Worm (Caenorhabditis elegans) whole organism, L1 larva: ENCODE results near the gene T26H10.2.

ENCODE experiments used
- F16B12.6 ChIP-seq: fragments of 150-350 bp; optimal IDR thresholded peaks from 2 replicates; lab custom pipeline; 2014; ENCODE audit warnings: missing biosample characterization, missing genetic modification characterization
- Y116A8C.19 ChIP-seq: sonication (generic microtip); optimal IDR thresholded peaks from 2 replicates; lab custom pipeline; 2016; ENCODE audit warnings: missing compliant biosample characterization, missing genetic modification characterization, borderline replicate concordance
- aha-1 ChIP-seq: fragments of 150-350 bp; optimal IDR thresholded peaks from 2 replicates; lab custom pipeline; 2014; ENCODE audit warnings: missing biosample characterization, missing genetic modification characterization
- alr-1 ChIP-seq: fragments of 200-800 bp; sonication (Bioruptor generic); optimal IDR thresholded peaks from 2 replicates; lab custom pipeline; 2018; ENCODE audit warnings: borderline replicate concordance, mild to moderate bottlenecking, missing genetic modification characterization, missing compliant biosample characterization
- aly-2 ChIP-seq: fragments of 150-350 bp; optimal IDR thresholded peaks from 2 replicates; lab custom pipeline; 2014; ENCODE audit warnings: missing biosample characterization, missing genetic modification characterization
- ama-1 ChIP-seq: fragments of 150-350 bp; optimal IDR thresholded peaks from 2 replicates; lab custom pipeline; 2014
- blmp-1 ChIP-seq: fragments of 150-350 bp; optimal IDR thresholded peaks from 2 replicates; lab custom pipeline; 2014; ENCODE audit warnings: missing biosample characterization, missing genetic modification characterization
- ceh-8 ChIP-seq: fragments of 200-800 bp; sonication (Bioruptor generic); optimal IDR thresholded peaks from 2 replicates; lab custom pipeline; 2018; ENCODE audit warnings: mild to moderate bottlenecking, missing genetic modification characterization, moderate library complexity, missing compliant biosample characterization
- ceh-88 ChIP-seq: fragments of 200-800 bp; sonication (Bioruptor generic); IDR thresholded peaks from 2 replicates; pipeline ENCODE4 v1.3.6; 2022; ENCODE audit warnings: missing genetic modification characterization, missing compliant biosample characterization
- ceh-90 ChIP-seq: sonication (generic microtip); optimal IDR thresholded peaks from 2 replicates; lab custom pipeline; 2016; ENCODE audit warnings: missing genetic modification characterization, missing compliant biosample characterization
- egl-27 ChIP-seq, 2 experiments: fragments of 150-350 bp in 1 of 2; sonication (generic microtip); optimal IDR thresholded peaks; 3 replicates each; lab custom pipeline; 2017 to 2018; ENCODE audit warnings: missing biosample characterization in 2 of 2, missing genetic modification characterization in 2 of 2, missing genetic modification reagents in 2 of 2
- elt-3 ChIP-seq, 6 experiments: fragments of 150-350 bp in 1 of 6; sonication (generic microtip); optimal IDR thresholded peaks; 2 replicates each; lab custom pipeline; 2017 to 2018; ENCODE audit warnings: missing biosample characterization in 6 of 6, missing genetic modification characterization in 6 of 6, inconsistent platforms in 1 of 6
- fkh-10 ChIP-seq: sonication (generic microtip); optimal IDR thresholded peaks from 2 replicates; lab custom pipeline; 2017; ENCODE audit warnings: missing biosample characterization, missing genetic modification reagents, missing genetic modification characterization
- fkh-4 ChIP-seq: sonication (generic microtip); optimal IDR thresholded peaks from 2 replicates; lab custom pipeline; 2016; ENCODE audit warnings: missing compliant biosample characterization, missing genetic modification characterization, borderline replicate concordance
- fkh-8 ChIP-seq: sonication (generic microtip); optimal IDR thresholded peaks from 2 replicates; lab custom pipeline; 2016; ENCODE audit warnings: mild to moderate bottlenecking, missing genetic modification characterization, missing compliant biosample characterization
- grh-1 ChIP-seq: fragments of 200-800 bp; sonication (Bioruptor generic); IDR thresholded peaks from 2 replicates; pipeline ENCODE4 v1.3.6; 2022; ENCODE audit warnings: missing genetic modification reagents, missing genetic modification characterization, missing compliant biosample characterization
- hlh-4 ChIP-seq: sonication (generic microtip); optimal IDR thresholded peaks from 2 replicates; lab custom pipeline; 2016; ENCODE audit warnings: mild to moderate bottlenecking, missing genetic modification characterization, missing compliant biosample characterization
- irx-1 ChIP-seq: sonication (generic microtip); optimal IDR thresholded peaks from 2 replicates; lab custom pipeline; 2016; ENCODE audit warnings: missing genetic modification characterization, missing compliant biosample characterization
- isw-1 ChIP-seq: fragments of 200-800 bp; sonication (Bioruptor generic); IDR thresholded peaks from 2 replicates; pipeline ENCODE4 v1.3.6; 2022; ENCODE audit warnings: missing genetic modification characterization, missing compliant biosample characterization
- lin-13 ChIP-seq: fragments of 150-350 bp; optimal IDR thresholded peaks from 2 replicates; lab custom pipeline; 2014; ENCODE audit warnings: missing biosample characterization, missing genetic modification reagents, missing genetic modification characterization
- lin-14 ChIP-seq: fragments of 200-800 bp; sonication (Bioruptor generic); optimal IDR thresholded peaks from 2 replicates; lab custom pipeline; 2018; ENCODE audit warnings: mild to moderate bottlenecking, missing genetic modification characterization, moderate library complexity, missing compliant biosample characterization
- lin-35 ChIP-seq, 2 experiments: fragments of 150-350 bp; optimal IDR thresholded peaks; 2 replicates each; lab custom pipeline; 2014; ENCODE audit warnings: missing biosample characterization in 2 of 2, missing genetic modification characterization in 2 of 2, missing genetic modification reagents in 2 of 2
- lir-3 ChIP-seq: sonication (generic microtip); optimal IDR thresholded peaks from 2 replicates; lab custom pipeline; 2016; ENCODE audit warnings: mild to moderate bottlenecking, missing genetic modification characterization, moderate library complexity, missing compliant biosample characterization; ENCODE audit not compliant: poor library complexity
- lsy-2 ChIP-seq, 2 experiments: fragments of 150-350 bp; optimal IDR thresholded peaks; 2 replicates each; lab custom pipeline; 2014; ENCODE audit warnings: missing biosample characterization in 2 of 2, missing genetic modification characterization in 2 of 2
- mep-1 ChIP-seq: fragments of 150-350 bp; optimal IDR thresholded peaks from 2 replicates; lab custom pipeline; 2014; ENCODE audit warnings: missing biosample characterization, missing genetic modification characterization
- nhr-11 ChIP-seq: fragments of 150-350 bp; optimal IDR thresholded peaks from 2 replicates; lab custom pipeline; 2014; ENCODE audit warnings: missing biosample characterization, missing genetic modification characterization
- nhr-20 ChIP-seq: sonication (generic microtip); optimal IDR thresholded peaks from 2 replicates; lab custom pipeline; 2016; ENCODE audit warnings: mild to moderate bottlenecking, missing genetic modification characterization, missing compliant biosample characterization
- nhr-237 ChIP-seq: fragments of 150-350 bp; optimal IDR thresholded peaks from 2 replicates; lab custom pipeline; 2014; ENCODE audit warnings: missing biosample characterization, missing genetic modification characterization
- nhr-28 ChIP-seq: fragments of 150-350 bp; optimal IDR thresholded peaks from 2 replicates; lab custom pipeline; 2014; ENCODE audit warnings: missing biosample characterization, missing genetic modification characterization
- nhr-47 ChIP-seq: sonication (generic microtip); optimal IDR thresholded peaks from 2 replicates; lab custom pipeline; 2016; ENCODE audit warnings: mild to moderate bottlenecking, missing genetic modification characterization, moderate library complexity, missing compliant biosample characterization
- nhr-71 ChIP-seq: sonication (generic microtip); optimal IDR thresholded peaks from 2 replicates; lab custom pipeline; 2016; ENCODE audit warnings: mild to moderate bottlenecking, missing genetic modification characterization, moderate library complexity, missing compliant biosample characterization
- nhr-76 ChIP-seq: sonication (generic microtip); optimal IDR thresholded peaks from 2 replicates; lab custom pipeline; 2017; ENCODE audit warnings: missing biosample characterization, missing genetic modification characterization
- nhr-85 ChIP-seq: sonication (generic microtip); peaks from one replicate; lab custom pipeline; 2016; ENCODE audit warnings: missing genetic modification characterization, inconsistent platforms, missing compliant biosample characterization
- pag-3 ChIP-seq: sonication (generic microtip); optimal IDR thresholded peaks from 2 replicates; lab custom pipeline; 2017; ENCODE audit warnings: missing genetic modification characterization, mild to moderate bottlenecking, missing compliant biosample characterization, antibody characterized with exemption, borderline replicate concordance; ENCODE audit not compliant: insufficient read depth
- skn-1 ChIP-seq: fragments of 150-350 bp; optimal IDR thresholded peaks from 2 replicates; lab custom pipeline; 2014; ENCODE audit warnings: missing biosample characterization, missing genetic modification characterization
- sox-4 ChIP-seq: sonication (generic microtip); optimal IDR thresholded peaks from 2 replicates; lab custom pipeline; 2016; ENCODE audit warnings: missing genetic modification characterization, missing compliant biosample characterization
- swsn-7 ChIP-seq: sonication (generic microtip); optimal IDR thresholded peaks from 2 replicates; lab custom pipeline; 2016; ENCODE audit warnings: missing genetic modification characterization, missing compliant biosample characterization
- tbx-2 ChIP-seq: sonication (generic microtip); optimal IDR thresholded peaks from 2 replicates; lab custom pipeline; 2016; ENCODE audit warnings: missing genetic modification characterization, missing compliant biosample characterization
- unc-86 ChIP-seq: sonication (generic microtip); optimal IDR thresholded peaks from 2 replicates; lab custom pipeline; 2016; ENCODE audit warnings: missing genetic modification characterization, missing compliant biosample characterization
- unc-98 ChIP-seq: fragments of 200-800 bp; sonication (Bioruptor generic); IDR thresholded peaks from 2 replicates; pipeline ENCODE4 v1.3.6; 2022; ENCODE audit warnings: missing genetic modification characterization, missing compliant biosample characterization
- xbp-1 ChIP-seq: sonication (generic microtip); optimal IDR thresholded peaks from 2 replicates; lab custom pipeline; 2016; ENCODE audit warnings: missing genetic modification characterization, missing compliant biosample characterization
- zag-1 ChIP-seq: fragments of 150-350 bp; optimal IDR thresholded peaks from 2 replicates; lab custom pipeline; 2014; ENCODE audit warnings: missing biosample characterization, missing genetic modification characterization
- zip-4 ChIP-seq: fragments of 200-800 bp; sonication (Bioruptor generic); optimal IDR thresholded peaks from 2 replicates; lab custom pipeline; 2018; ENCODE audit warnings: mild to moderate bottlenecking, missing genetic modification characterization, moderate library complexity, missing compliant biosample characterization
- ztf-11 ChIP-seq, 2 experiments: sonication (generic microtip); optimal IDR thresholded peaks; 2 replicates each; lab custom pipeline; 2016 to 2017; ENCODE audit warnings: missing genetic modification characterization in 2 of 2, missing biosample characterization in 1 of 2, missing compliant biosample characterization in 1 of 2

T26H10.2 gene

ce11 chrV:11385060-11385459, 39.4 kb downstream of the T26H10.2 start, which contains the start of gene col-154:
Gene col-154 (plus strand): TSS chrV:11385360.
- no peak for TF ChIP-seq unc-98 (GFP tag; lab: Robert Waterston, UW)
- peak; percentile 73 for TF ChIP-seq blmp-1 (tag; lab: Kevin White, UChicago)
- no peak for TF ChIP-seq isw-1 (GFP tag; lab: Robert Waterston, UW)

- TF ChIP-seq F16B12.6 (tag; lab: Kevin White, UChicago) = no peak
- TF ChIP-seq elt-3 (tag; optimal IDR thresholded peaks at IDR 0.05; lab: Kevin White, UChicago) = no peak
- TF ChIP-seq aha-1 (tag; lab: Kevin White, UChicago) = no peak
- no peak for TF ChIP-seq nhr-85 (tag; lab: Kevin White, UChicago)
- no peak for TF ChIP-seq zip-4
- no peak for TF ChIP-seq ceh-88 (GFP tag; lab: Robert Waterston, UW)
- no peak for TF ChIP-seq swsn-7 (tag; lab: Kevin White, UChicago)
- no peak for TF ChIP-seq lin-14
- TF ChIP-seq ceh-90 (tag; lab: Kevin White, UChicago) = no peak
- no peak for TF ChIP-seq ama-1
- TF ChIP-seq xbp-1 (tag; lab: Kevin White, UChicago) = no peak
- TF ChIP-seq ztf-11 (tag; optimal IDR thresholded peaks at IDR 0.05; lab: Kevin White, UChicago) = no peak
- no peak for TF ChIP-seq irx-1
- no peak for TF ChIP-seq nhr-28 (tag; lab: Kevin White, UChicago)
- no peak for TF ChIP-seq egl-27 (tag; optimal IDR thresholded peaks at IDR 0.05; lab: Kevin White, UChicago)
- no peak for TF ChIP-seq tbx-2 (tag; lab: Kevin White, UChicago)
- TF ChIP-seq nhr-71 = no peak
- TF ChIP-seq fkh-4 (tag; lab: Kevin White, UChicago) = no peak
- TF ChIP-seq, all 84 proteins: peak for 0
These were observed 41.4 kb downstream of the T26H10.2 start, which contains the start of gene F55C10.5 for ce11 chrV:11383032-11383431. Gene F55C10.5 (plus strand): TSS chrV:11383105.

ce11 chrV:11380571-11380970, 43.9 kb downstream of the T26H10.2 start:
- TF ChIP-seq nhr-237 (tag; lab: Kevin White, UChicago) (no peak), pag-3 (tag; lab: Kevin White, UChicago) (no peak), nhr-20 (tag; lab: Kevin White, UChicago) (no peak), fkh-10 (peak; percentile 60), nhr-28 (tag; lab: Kevin White, UChicago) (no peak), alr-1 (no peak), lin-35 (GFP tag; optimal IDR thresholded peaks at IDR 0.05; lab: Kevin White, UChicago) (no peak), isw-1 (GFP tag; lab: Robert Waterston, UW) (no peak), lin-14 (peak; percentile 72), nhr-76 (no peak), nhr-47 (no peak), ama-1 (no peak)

- TF ChIP-seq lin-14 = peak; percentile 46
- TF ChIP-seq nhr-85 (tag; lab: Kevin White, UChicago) = peak; percentile 6
- no peak for TF ChIP-seq lin-35 (GFP tag; optimal IDR thresholded peaks at IDR 0.05; lab: Kevin White, UChicago)
These were observed 45.1 kb downstream of the T26H10.2 start for ce11 chrV:11379341-11379740.

ce11 chrV:11375150-11375792, 49.2 kb downstream of the T26H10.2 start, which contains the start of gene cnb-1:
Gene cnb-1 (plus strand): TSS chrV:11375742.
- TF ChIP-seq fkh-8 (peak; percentile 78), lin-13 (GFP tag; lab: Kevin White, UChicago) (peak; percentile 19), Y116A8C.19 (no peak), unc-86 (tag; lab: Kevin White, UChicago) (peak; percentile 81), sox-4 (tag; lab: Kevin White, UChicago) (peak; percentile 31), mep-1 (tag; lab: Kevin White, UChicago) (peak; percentile 79), F16B12.6 (tag; lab: Kevin White, UChicago) (no peak), lir-3 (tag; lab: Kevin White, UChicago) (peak; percentile 62), skn-1 (tag; lab: Kevin White, UChicago) (peak; percentile 63), nhr-11 (tag; lab: Kevin White, UChicago) (peak; percentile 17), lin-14 (peak; percentile 96), grh-1 (GFP tag; lab: Robert Waterston, UW) (no peak), ceh-8 (no peak), hlh-4 (tag; lab: Kevin White, UChicago) (no peak), isw-1 (GFP tag; lab: Robert Waterston, UW) (peak; percentile 41), lsy-2 (tag; optimal IDR thresholded peaks at IDR 0.05; lab: Kevin White, UChicago) (peak; percentile 66 to 73), aly-2 (tag; lab: Kevin White, UChicago) (peak; percentile 10), fkh-4 (tag; lab: Kevin White, UChicago) (peak; percentile 63), zag-1 (tag; lab: Kevin White, UChicago) (no peak), irx-1 (peak; percentile 55)
